Fruit fly (Drosophila melanogaster) whole organism, pupa: Measurements from ENCODE around the gene CG32267.

ENCODE experiments used
- CG12605 ChIP-seq: fragments of 200-800 bp; sonication (Bioruptor generic); IDR thresholded peaks from 2 replicates; pipeline ENCODE4 v1.3.6; 2022; ENCODE audit warnings: missing biosample characterization, missing genetic modification characterization
- CG13204 ChIP-seq: fragments of 200-800 bp; sonication (Bioruptor generic); optimal IDR thresholded peaks from 2 replicates; lab custom pipeline; 2018; ENCODE audit warnings: missing biosample characterization, mild to moderate bottlenecking, missing genetic modification characterization, moderate library complexity
- CG14655 ChIP-seq: fragments of 200-800 bp; sonication (Bioruptor generic); optimal IDR thresholded peaks from 3 replicates; lab custom pipeline; 2017; ENCODE audit warnings: mild to moderate bottlenecking, missing biosample characterization, missing genetic modification reagents, missing genetic modification characterization
- CG15710 ChIP-seq: fragments of 200-800 bp; sonication (Bioruptor generic); optimal IDR thresholded peaks from 2 replicates; lab custom pipeline; 2018; ENCODE audit warnings: missing biosample characterization, mild to moderate bottlenecking, missing genetic modification characterization, moderate library complexity
- CG17806 ChIP-seq: fragments of 200-800 bp; sonication (Bioruptor generic); optimal IDR thresholded peaks from 2 replicates; lab custom pipeline; 2018; ENCODE audit warnings: missing biosample characterization, mild to moderate bottlenecking, missing genetic modification characterization, moderate library complexity
- CG8159 ChIP-seq: fragments of 200-800 bp; sonication (Bioruptor generic); optimal IDR thresholded peaks from 3 replicates; lab custom pipeline; 2018; ENCODE audit warnings: missing biosample characterization, mild to moderate bottlenecking, missing genetic modification characterization, moderate library complexity
- CG9948 ChIP-seq: fragments of 200-800 bp; sonication (Bioruptor generic); optimal IDR thresholded peaks from 2 replicates; lab custom pipeline; 2018; ENCODE audit warnings: missing biosample characterization, mild to moderate bottlenecking, missing genetic modification characterization, moderate library complexity
- EcR ChIP-seq: fragments of 200-800 bp; sonication (Bioruptor generic); optimal IDR thresholded peaks from 3 replicates; lab custom pipeline; 2019; ENCODE audit warnings: missing biosample characterization, missing genetic modification characterization, mild to moderate bottlenecking, moderate library complexity, missing genetic modification reagents
- Ets98B ChIP-seq: fragments of 200-800 bp; sonication (Bioruptor generic); IDR thresholded peaks from 2 replicates; pipeline ENCODE4 v1.3.6; 2022; ENCODE audit warnings: missing biosample characterization, missing genetic modification characterization
- Pif1A ChIP-seq: fragments of 200-800 bp; sonication (Bioruptor generic); optimal IDR thresholded peaks from 3 replicates; lab custom pipeline; 2016; ENCODE audit warnings: missing biosample characterization, missing genetic modification characterization
- fd96Ca ChIP-seq: fragments of 200-800 bp; sonication (Bioruptor generic); IDR thresholded peaks from 3 replicates; pipeline ENCODE4 v1.3.6; 2022; ENCODE audit warnings: missing biosample characterization, missing genetic modification characterization
- rn ChIP-seq: fragments of 200-800 bp; sonication (Bioruptor generic); IDR thresholded peaks from 2 replicates; pipeline ENCODE4 v1.3.6; 2022; ENCODE audit warnings: missing biosample characterization, missing genetic modification characterization

DNA sequence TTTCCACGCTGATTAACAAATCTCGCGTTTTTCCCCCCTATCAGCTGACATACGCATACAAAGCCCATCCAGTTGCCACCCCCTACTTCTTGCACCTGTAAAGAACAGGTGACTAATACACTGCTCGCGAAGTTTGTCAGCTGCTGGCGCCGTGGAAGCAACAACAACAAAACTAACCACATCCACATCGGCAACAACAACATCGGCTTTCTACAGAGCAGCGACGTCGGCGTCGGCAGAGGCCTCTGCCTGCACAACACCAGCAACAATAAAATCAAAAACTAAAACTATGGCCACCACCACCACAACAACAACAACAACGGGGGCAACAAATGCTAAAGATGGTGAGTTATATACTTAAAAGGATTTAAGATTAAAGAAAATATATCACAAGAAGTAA lies 44.6 kb upstream of the CG32267 start:
- no peak for TF ChIP-seq CG8159 (tag; lab: Kevin White, UChicago)
- TF ChIP-seq CG17806 (tag; lab: Kevin White, UChicago) = no peak
- no peak for TF ChIP-seq EcR (GFP tag; lab: Kevin White, UChicago)
- TF ChIP-seq CG15710 (tag; lab: Kevin White, UChicago) = no peak
- no peak for TF ChIP-seq CG13204 (GFP tag; lab: Kevin White, UChicago)
- no peak for TF ChIP-seq CG9948 (tag; lab: Kevin White, UChicago)
- no peak for TF ChIP-seq CG14655
- no peak for TF ChIP-seq fd96Ca
- TF ChIP-seq CG12605 (GFP tag; lab: Robert Waterston, UW) = no peak
- TF ChIP-seq Pif1A (GFP tag; lab: Kevin White, UChicago) = no peak
- no peak for TF ChIP-seq Ets98B (GFP tag; lab: Robert Waterston, UW)
- no peak for TF ChIP-seq rn (GFP tag; lab: Robert Waterston, UW)
